Fruit fly (Drosophila melanogaster) whole organism, larva: Measurements from ENCODE around the gene TwdlQ.

Experiments used
- noc ChIP-seq: fragments of 200-800 bp; sonication (Bioruptor generic); optimal IDR thresholded peaks from 3 replicates; lab custom pipeline; 2019; ENCODE audit warnings: missing biosample characterization, mild to moderate bottlenecking, missing genetic modification characterization, moderate library complexity

TwdlQ gene

DNA sequence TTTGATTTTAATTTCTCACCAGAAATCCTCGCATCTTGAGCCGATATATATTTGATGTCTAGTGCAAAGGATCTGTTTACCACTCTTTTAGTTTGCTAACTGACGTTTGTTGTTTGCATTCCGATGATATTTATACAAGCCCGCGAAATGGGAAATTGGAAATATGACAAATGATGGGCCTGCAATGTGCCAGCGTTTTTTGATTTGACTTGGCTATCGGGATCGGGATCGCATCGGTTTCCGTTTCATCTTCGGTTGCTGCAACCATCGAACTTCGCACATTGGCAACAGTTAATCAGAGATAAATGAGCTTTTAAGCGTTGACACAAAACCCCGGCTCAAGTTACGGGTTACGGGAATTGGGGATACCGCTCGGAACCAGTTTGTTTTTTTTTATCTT, at the start of gene TwdlQ:
TSS of gene TwdlQ (minus strand) at position 101 of the 400 bp plus-strand sequence.
- TF ChIP-seq noc (tag; lab: Kevin White, UChicago): no peak

DNA sequence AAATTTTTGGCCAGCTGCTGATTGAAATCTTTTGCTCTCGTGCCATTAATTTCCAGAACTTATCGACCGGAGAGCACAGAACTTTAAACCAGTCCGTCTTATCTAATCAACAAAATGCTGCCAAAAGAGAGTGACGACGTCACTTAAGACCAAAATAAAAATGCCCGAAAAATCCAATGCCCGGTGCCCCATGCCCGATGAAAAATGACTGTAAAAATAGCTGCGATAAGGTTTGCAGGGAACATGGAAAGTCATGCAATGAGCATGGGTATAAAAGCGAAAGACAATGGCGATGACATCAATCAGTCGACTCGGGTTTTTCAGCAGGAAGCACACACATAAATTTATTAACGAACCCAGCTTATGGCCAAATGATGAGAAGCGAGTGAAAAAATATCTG, 43.9 kb upstream of the TwdlQ start, which contains the start of gene CG14247:
TSS of gene CG14247 (plus strand) at position 301 of the 400 bp plus-strand sequence.
- no peak for TF ChIP-seq noc (tag; lab: Kevin White, UChicago)

DNA sequence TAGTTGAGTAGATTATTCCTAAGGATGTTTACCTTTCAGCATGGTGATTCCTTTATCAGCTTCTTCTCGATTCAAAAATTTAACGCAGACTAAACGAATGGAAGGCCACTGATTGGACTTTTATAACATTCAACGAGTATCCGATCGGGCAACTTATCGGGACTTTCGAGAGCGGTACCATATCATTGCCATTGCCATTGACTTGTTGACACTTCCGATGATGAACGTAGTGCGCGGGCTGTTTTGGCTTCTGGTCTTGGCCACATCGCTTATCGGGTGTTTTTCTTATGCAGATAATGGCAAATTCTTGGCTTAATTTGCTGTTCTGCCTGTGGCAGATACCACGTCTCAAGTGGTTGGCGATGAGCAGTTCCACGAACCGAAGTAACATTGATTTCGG, 42.8 kb upstream of the TwdlQ start, which contains the start of gene CG6403:
TSS of gene CG6403 (minus strand) at position 101 of the 400 bp plus-strand sequence.
- TF ChIP-seq noc (tag; lab: Kevin White, UChicago): no peak

DNA sequence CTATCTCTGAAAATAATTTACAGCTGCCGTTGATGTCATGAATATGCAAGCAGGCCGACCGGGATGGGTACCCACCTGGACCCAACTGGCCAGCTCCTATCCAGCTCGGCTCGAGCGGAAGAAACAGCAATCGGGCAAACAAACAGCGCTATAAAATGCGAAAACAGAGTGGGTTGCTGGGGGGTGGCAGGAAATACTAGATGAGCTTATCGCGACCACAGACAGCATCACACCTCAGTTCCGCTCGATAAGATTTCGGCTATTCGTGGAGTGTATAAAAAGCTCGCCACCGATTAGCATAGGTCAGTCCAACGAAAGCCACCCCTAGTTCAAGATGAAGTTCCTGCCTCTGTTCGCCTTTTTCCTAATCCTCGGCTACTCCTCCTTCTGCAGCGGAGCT, 35.0 kb upstream of the TwdlQ start, which contains the start of gene CG14245:
TSS of gene CG14245 (plus strand) at position 301 of the 400 bp plus-strand sequence.
- no peak for TF ChIP-seq noc (tag; lab: Kevin White, UChicago)

DNA sequence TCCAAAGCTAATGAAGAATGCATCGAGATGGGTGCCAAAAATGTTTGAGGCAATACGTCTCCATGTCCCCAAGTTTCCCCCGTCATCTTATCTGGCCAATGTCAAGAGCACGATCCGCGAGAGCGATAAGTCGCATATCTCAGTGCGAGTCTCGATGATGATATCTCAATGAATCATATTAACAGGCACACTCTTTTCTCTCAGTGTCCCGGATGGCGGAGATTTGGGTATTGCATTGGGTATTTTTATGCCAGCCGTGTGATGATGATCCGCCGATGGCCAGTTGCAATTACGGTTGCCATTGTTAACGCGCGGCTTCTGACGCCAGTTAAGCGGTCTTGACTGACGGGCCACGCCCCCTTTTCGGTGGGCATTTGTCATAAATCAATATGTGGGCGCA, 33.6 kb upstream of the TwdlQ start, which contains the start of gene CG14246:
TSS of gene CG14246 (plus strand) at position 301 of the 400 bp plus-strand sequence.
- no peak for TF ChIP-seq noc (tag; lab: Kevin White, UChicago)

DNA sequence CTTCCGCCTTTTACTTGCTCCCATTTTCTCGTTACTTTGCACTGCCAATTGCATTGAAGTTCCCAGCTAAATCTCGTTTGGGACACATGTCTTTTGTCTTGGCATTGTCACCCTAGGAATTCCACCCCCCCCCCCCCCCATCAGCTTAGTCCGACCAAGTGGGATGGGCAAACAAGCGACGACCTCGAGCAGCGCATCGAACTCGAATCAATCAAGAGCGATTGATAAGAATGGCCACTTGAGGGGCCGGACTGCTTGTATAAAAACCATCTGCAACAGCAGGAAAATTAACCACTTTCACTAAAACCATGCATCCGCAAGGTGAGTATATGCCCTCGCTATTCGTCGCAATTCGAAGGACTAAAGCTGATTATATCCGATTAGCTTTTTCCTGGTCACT, 32.4 kb upstream of the TwdlQ start, which contains the start of gene CG14244:
TSS of gene CG14244 (plus strand) at position 301 of the 400 bp plus-strand sequence.
- TF ChIP-seq noc (tag; lab: Kevin White, UChicago): no peak

DNA sequence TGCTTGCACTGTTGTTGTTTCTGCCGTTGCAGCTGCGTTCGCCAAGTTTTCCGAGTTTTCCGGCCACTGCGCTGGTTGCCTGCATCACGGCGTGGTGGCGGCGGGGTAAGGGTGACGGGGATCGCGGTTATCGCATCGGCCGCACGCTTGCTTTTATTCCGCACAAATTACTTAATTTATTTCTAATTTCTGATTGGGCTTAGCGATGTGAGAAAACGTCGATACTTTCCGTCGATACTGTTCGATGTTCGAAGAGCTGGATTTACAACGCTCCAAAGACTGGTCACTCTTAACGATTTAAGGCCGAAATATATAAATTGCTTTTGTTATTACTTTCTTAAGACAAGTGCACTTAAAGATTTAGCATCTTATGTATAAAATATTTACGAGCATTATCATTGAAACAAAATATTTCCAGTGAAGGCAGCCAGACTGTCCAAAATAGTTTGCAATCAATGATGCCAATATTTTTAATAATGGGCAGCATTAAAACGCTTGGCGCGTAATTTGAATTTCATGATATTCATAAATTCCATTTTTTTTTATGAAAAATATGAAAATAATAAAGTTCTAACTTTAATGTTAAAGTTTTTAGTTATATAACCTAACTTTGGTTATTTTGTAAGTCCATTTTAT, 31.7 kb upstream of the TwdlQ start, which contains the start of gene CG6420:
TSS of gene CG6420 (minus strand) at position 240 of the 636 bp plus-strand sequence.
- TF ChIP-seq noc (tag; lab: Kevin White, UChicago): no peak

DNA sequence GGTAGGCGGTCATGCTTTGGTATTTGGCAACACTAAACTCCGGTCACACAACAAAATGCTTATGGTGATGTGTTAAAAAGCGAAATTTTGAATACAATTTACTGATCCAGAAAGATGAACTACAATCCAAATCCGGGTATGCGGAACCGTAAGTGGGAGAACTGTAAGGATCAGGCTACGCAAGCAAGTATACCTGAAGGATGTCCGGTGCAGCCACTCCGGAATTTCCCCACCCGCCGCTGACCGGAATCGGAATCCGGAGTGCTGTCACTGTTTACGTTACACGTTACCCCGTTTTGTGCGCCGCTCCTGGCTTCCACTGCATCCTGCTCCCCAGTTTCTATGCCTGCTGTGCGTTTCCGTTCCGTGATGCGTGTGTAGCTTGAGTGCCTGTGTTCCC, 24.5 kb upstream of the TwdlQ start, which contains the start of gene Yif1:
TSS of gene Yif1 (plus strand) at position 8 of the 400 bp plus-strand sequence.
- no peak for TF ChIP-seq noc (tag; lab: Kevin White, UChicago)

DNA sequence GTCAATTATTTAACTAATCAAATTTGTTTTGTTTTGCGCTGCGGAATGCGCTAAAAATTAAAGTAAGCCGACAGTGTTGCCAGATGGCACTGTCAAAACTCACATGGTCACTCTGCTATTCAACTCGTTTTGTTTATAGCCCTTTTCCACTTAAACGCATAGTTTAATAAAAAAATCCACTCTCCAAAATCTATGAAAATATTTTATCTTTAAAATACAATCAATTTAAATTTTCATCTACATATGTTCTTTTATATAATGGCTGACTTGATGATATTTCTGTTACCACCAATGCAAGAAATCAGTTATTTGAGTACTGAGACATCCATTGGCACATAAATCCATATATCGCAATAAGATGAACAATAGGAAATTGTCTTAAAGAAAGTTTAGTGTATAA, 23.9 kb upstream of the TwdlQ start, which contains the start of gene CG6425:
TSS of gene CG6425 (minus strand) at position 95 of the 400 bp plus-strand sequence.
- no peak for TF ChIP-seq noc (tag; lab: Kevin White, UChicago)

DNA sequence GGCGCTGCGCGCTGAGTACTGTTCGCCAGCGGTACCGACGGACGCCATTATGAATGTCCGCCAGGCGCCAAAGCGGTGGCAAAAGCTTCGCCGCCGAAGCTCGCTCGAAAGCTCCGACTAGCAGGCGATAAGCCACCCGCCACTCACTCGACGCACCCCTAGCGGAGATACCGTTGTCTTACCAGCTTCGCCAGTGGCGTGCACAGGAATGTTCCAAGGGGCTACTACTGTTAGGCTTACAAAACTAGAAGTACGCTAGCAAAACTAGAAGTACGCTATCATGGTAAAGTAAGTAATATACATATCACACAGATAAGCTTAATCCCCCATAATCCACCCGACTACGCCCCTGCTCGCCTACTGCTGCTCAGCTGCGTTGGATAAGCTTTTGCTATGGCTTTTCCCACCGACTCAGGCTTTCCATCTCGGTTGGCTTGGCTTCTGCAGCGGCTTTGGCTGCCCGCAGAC, 20.8 kb upstream of the TwdlQ start, which contains the start of gene amon:
TSS of gene amon (minus strand) at position 51 of the 468 bp plus-strand sequence.
- TF ChIP-seq noc (tag; lab: Kevin White, UChicago): peak; percentile 89

DNA sequence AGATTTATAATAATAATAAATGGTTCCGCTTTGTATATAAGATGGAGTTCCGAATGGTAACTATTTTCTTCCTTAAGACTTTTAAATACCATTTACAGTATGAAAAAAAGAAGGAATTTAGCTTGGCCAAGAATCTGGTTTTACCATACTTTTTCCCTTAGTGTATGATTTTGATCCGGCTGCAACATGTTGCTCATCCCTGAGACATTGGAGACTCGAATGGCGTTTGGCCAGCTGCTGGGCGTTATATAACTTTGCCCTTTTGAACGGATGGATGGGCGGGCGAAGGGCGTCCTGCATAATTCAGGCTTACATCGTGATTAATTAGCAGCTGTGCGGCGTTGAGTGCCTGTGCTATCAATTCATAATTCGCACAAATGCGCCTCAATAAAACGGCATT, 10.9 kb upstream of the TwdlQ start:
- TF ChIP-seq noc (tag; lab: Kevin White, UChicago): no peak

DNA sequence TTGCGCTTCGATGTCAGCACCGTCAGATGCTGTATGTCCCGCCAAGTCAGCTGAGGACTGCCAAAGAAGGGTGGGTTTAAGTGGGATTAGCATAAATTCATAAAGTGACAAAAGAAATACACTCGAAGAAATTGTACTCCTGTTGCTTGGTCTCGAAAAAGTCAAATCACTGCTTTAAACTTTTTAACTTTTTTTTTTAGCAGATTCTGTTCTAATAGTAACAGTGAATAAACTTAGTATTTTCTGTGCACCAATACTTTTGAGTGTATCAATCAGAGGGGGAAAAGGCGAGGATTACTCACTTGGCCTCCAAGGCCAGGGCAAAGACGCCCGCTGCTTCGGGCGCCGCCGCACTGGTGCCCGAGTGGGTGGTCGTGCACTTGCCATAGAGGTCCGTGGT, 6.7 kb upstream of the TwdlQ start:
- no peak for TF ChIP-seq noc (tag; lab: Kevin White, UChicago)

DNA sequence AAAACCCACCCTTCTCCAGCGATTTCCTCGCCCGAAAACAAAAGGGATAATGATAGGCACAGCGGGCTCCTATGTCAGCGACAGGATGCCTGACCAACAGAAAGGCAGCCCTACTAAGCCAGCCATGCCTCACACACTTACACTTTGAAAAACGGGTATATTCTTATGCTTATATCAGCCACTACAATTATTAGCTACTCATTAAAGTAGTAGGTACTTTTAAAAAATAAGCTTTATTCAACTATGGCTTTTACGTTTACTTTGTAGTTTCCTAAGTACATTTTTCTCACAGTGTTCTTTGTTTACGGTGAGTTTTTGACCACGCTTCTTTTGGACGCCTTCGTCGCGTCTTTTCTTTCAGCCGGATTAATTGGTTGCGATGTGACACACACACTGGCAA, 3.2 kb downstream of the TwdlQ start:
- TF ChIP-seq noc (tag; lab: Kevin White, UChicago): no peak

DNA sequence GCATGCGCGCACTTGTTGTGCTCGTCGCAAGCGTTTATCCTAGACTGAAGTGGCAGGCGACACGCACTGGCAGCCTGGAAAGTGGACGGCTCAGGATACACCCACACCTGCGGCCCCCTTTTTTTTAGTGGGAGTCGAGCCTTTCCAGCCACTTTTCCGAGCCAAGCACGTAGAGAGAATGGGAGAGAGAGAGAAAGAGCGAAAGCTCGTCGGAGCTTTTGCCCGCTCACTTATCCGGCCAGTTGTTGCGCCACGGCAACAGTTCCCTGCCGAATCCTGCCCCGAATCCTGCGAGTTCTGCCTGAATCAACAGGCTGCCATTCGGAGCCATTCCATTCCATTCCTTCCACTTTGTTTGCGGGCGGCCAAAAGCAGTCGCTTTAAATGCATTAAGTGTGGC, 11.4 kb downstream of the TwdlQ start, which contains the start of gene beat-VII:
TSS of gene beat-VII (minus strand) at position 20 of the 400 bp plus-strand sequence.
- TF ChIP-seq noc (tag; lab: Kevin White, UChicago): no peak

DNA sequence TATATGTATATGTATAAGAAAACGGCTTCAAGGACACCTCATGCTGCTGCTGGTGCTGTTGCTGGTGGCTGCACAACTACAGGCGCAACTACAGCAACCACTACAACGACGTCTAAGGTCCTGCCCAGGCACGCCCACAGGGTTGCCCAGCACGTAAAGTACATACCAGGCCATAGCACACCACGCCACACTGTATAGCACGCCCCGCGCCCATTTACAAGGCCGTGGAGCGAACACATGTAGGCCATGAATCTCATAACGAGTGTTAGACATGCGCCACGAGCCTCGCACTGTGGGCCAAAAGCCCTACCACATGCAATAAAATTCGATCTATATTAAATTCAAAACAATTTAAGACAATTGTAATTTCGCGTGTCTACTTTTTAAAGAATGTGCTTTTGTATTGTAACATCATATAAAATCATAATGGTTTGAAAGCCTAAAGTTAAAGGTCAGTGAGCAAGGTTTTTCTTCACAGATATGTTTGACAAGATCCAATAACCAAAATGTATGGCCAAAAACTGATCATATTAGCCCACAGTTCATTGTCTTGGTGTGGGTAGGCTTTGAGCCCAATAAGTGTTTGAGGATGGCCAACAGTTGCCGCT, 21.8 kb downstream of the TwdlQ start:
- no peak for TF ChIP-seq noc (tag; lab: Kevin White, UChicago)

DNA sequence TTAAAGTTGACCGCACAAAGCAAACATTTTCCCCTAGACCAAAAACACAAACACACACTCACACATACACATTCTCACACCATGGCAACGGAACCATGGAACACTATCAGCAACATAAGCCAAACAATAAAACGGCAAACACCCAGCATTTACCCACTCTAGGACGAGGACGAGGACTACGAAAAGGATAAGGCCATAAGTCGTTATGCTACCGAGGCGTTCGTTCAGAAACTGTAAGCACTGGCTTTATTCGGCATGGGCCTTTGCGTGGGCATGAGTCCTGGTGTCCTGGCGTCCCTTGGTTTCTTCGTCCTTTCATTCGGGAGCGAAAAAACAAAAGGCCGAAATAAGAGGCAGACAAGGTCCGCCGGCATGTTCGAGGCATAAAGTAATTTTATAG, 23.1 kb downstream of the TwdlQ start:
- TF ChIP-seq noc (tag; lab: Kevin White, UChicago): no peak
